Worm (Caenorhabditis elegans) whole organism, L4 larva: ENCODE data around the gene srh-272.
A peak's percentile ranks its signal among the peaks of the same experiment; 100 is the strongest.

Experiments
- F10B5.3 ChIP-seq: sonication (generic microtip); optimal IDR thresholded peaks from 2 replicates; lab custom pipeline; 2016; ENCODE audit warnings: mild to moderate bottlenecking, missing genetic modification characterization, missing compliant biosample characterization
- F26F4.8 ChIP-seq: fragments of 200-800 bp; sonication (Bioruptor generic); conservative IDR thresholded peaks from 2 replicates; pipeline ENCODE4 v1.3.6; 2022; ENCODE audit warnings: missing genetic modification characterization, missing compliant biosample characterization
- F49E8.2 ChIP-seq: sonication (generic microtip); optimal IDR thresholded peaks from 2 replicates; lab custom pipeline; 2016; ENCODE audit warnings: missing compliant biosample characterization, mild to moderate bottlenecking, missing genetic modification characterization, borderline replicate concordance
- Y5F2A.4 ChIP-seq: fragments of 200-800 bp; sonication (Bioruptor generic); optimal IDR thresholded peaks from 2 replicates; lab custom pipeline; 2018; ENCODE audit warnings: mild to moderate bottlenecking, missing genetic modification characterization, missing compliant biosample characterization
- Y75B8A.6 ChIP-seq: fragments of 200-800 bp; sonication (Bioruptor generic); IDR thresholded peaks from 2 replicates; pipeline ENCODE4 v1.3.6; 2022; ENCODE audit warnings: missing genetic modification reagents, missing genetic modification characterization, missing compliant biosample characterization
- ZK337.2 ChIP-seq: fragments of 200-800 bp; sonication (Bioruptor generic); IDR thresholded peaks from 2 replicates; pipeline ENCODE4 v1.3.6; 2022; ENCODE audit warnings: missing genetic modification reagents, missing genetic modification characterization, missing compliant biosample characterization
- ZK546.5 ChIP-seq, 2 experiments: sonication (generic microtip); optimal IDR thresholded peaks; 2 replicates each; lab custom pipeline; 2017; ENCODE audit warnings: missing biosample characterization in 2 of 2, missing genetic modification characterization in 2 of 2
- aha-1 ChIP-seq: fragments of 150-350 bp; peaks from one replicate; lab custom pipeline; 2014; ENCODE audit warnings: missing biosample characterization, missing genetic modification characterization
- ceh-20 ChIP-seq: fragments of 200-800 bp; sonication (Bioruptor generic); IDR thresholded peaks from 2 replicates; pipeline ENCODE4 v1.3.6; 2022; ENCODE audit warnings: missing genetic modification reagents, missing genetic modification characterization, missing compliant biosample characterization
- ceh-62 ChIP-seq: sonication (generic microtip); optimal IDR thresholded peaks from 2 replicates; lab custom pipeline; 2017; ENCODE audit warnings: missing biosample characterization, missing genetic modification characterization
- cey-2 ChIP-seq: sonication (generic microtip); optimal IDR thresholded peaks from 3 replicates; lab custom pipeline; 2017; ENCODE audit warnings: missing genetic modification characterization, mild to moderate bottlenecking, missing compliant biosample characterization, antibody characterized with exemption, borderline replicate concordance; ENCODE audit not compliant: insufficient read depth
- daf-12 ChIP-seq: fragments of 150-350 bp; optimal IDR thresholded peaks from 2 replicates; lab custom pipeline; 2014; ENCODE audit warnings: missing biosample characterization, missing genetic modification reagents, missing genetic modification characterization
- daf-16 ChIP-seq, 3 experiments: sonication (generic microtip); optimal IDR thresholded peaks; 2 replicates each; lab custom pipeline; 2016 to 2017; ENCODE audit warnings: missing genetic modification characterization in 3 of 3, missing genetic modification reagents in 3 of 3, mild to moderate bottlenecking in 2 of 3, missing compliant biosample characterization in 2 of 3, missing biosample characterization in 1 of 3, moderate library complexity in 1 of 3
- daf-8 ChIP-seq: fragments of 200-800 bp; sonication (Bioruptor generic); IDR thresholded peaks from 2 replicates; pipeline ENCODE4 v1.3.6; 2022; ENCODE audit warnings: missing genetic modification characterization, missing compliant biosample characterization
- dmd-6 ChIP-seq: fragments of 200-800 bp; sonication (Bioruptor generic); IDR thresholded peaks from 2 replicates; pipeline ENCODE4 v1.3.6; 2022; ENCODE audit warnings: missing genetic modification reagents, missing genetic modification characterization, missing compliant biosample characterization
- dmd-8 ChIP-seq: fragments of 200-800 bp; sonication (Bioruptor generic); IDR thresholded peaks from 2 replicates; pipeline ENCODE4 v1.3.6; 2022; ENCODE audit warnings: missing genetic modification characterization, missing compliant biosample characterization
- dve-1 ChIP-seq: sonication (generic microtip); optimal IDR thresholded peaks from 2 replicates; lab custom pipeline; 2017; ENCODE audit warnings: antibody characterized with exemption, mild to moderate bottlenecking, missing genetic modification characterization, missing compliant biosample characterization; ENCODE audit not compliant: insufficient read depth
- gei-8 ChIP-seq: fragments of 200-800 bp; sonication (Bioruptor generic); optimal IDR thresholded peaks from 2 replicates; lab custom pipeline; 2018; ENCODE audit warnings: mild to moderate bottlenecking, missing genetic modification characterization, missing compliant biosample characterization
- hlh-11 ChIP-seq: fragments of 200-800 bp; sonication (Bioruptor generic); optimal IDR thresholded peaks from 2 replicates; lab custom pipeline; 2018; ENCODE audit warnings: mild to moderate bottlenecking, missing genetic modification characterization, missing compliant biosample characterization
- hlh-30 ChIP-seq: sonication (generic microtip); optimal IDR thresholded peaks from 2 replicates; lab custom pipeline; 2017; ENCODE audit warnings: antibody characterized with exemption, mild to moderate bottlenecking, missing genetic modification characterization, missing compliant biosample characterization; ENCODE audit not compliant: insufficient read depth
- jun-1 ChIP-seq: fragments of 150-350 bp; optimal IDR thresholded peaks from 2 replicates; lab custom pipeline; 2014; ENCODE audit warnings: missing biosample characterization, missing genetic modification reagents, missing genetic modification characterization
- lin-29 ChIP-seq: fragments of 200-800 bp; sonication (Bioruptor generic); IDR thresholded peaks from 2 replicates; pipeline ENCODE4 v1.3.6; 2022; ENCODE audit warnings: missing genetic modification reagents, missing genetic modification characterization, missing compliant biosample characterization
- lin-38 ChIP-seq: fragments of 200-800 bp; sonication (Bioruptor generic); IDR thresholded peaks from 2 replicates; pipeline ENCODE4 v1.3.6; 2022; ENCODE audit warnings: missing genetic modification reagents, missing genetic modification characterization, missing compliant biosample characterization
- madf-9 ChIP-seq: fragments of 200-800 bp; sonication (Bioruptor generic); conservative IDR thresholded peaks from 2 replicates; pipeline ENCODE4 v1.3.6; 2022; ENCODE audit warnings: missing genetic modification reagents, missing genetic modification characterization, missing compliant biosample characterization
- mdt-29 ChIP-seq: fragments of 200-800 bp; sonication (Bioruptor generic); IDR thresholded peaks from 2 replicates; pipeline ENCODE4 v1.3.6; 2022; ENCODE audit warnings: missing genetic modification reagents, missing genetic modification characterization, missing compliant biosample characterization
- mxl-2 ChIP-seq: fragments of 200-800 bp; sonication (Bioruptor generic); conservative IDR thresholded peaks from 2 replicates; pipeline ENCODE4 v1.3.6; 2022; ENCODE audit warnings: missing genetic modification reagents, missing genetic modification characterization, missing compliant biosample characterization
- mxl-3 ChIP-seq: fragments of 200-800 bp; sonication (Bioruptor generic); optimal IDR thresholded peaks from 2 replicates; lab custom pipeline; 2018; ENCODE audit warnings: mild to moderate bottlenecking, missing genetic modification characterization, missing compliant biosample characterization
- nhr-10 ChIP-seq: fragments of 150-350 bp; optimal IDR thresholded peaks from 2 replicates; lab custom pipeline; 2014; ENCODE audit warnings: missing biosample characterization, missing genetic modification characterization
- nhr-111 ChIP-seq: fragments of 200-800 bp; sonication (Bioruptor generic); optimal IDR thresholded peaks from 2 replicates; lab custom pipeline; 2018; ENCODE audit warnings: mild to moderate bottlenecking, missing genetic modification characterization, missing compliant biosample characterization
- nhr-28 ChIP-seq: fragments of 150-350 bp; optimal IDR thresholded peaks from 2 replicates; lab custom pipeline; 2014; ENCODE audit warnings: missing biosample characterization, missing genetic modification characterization
- nhr-77 ChIP-seq: fragments of 150-350 bp; optimal IDR thresholded peaks from 2 replicates; lab custom pipeline; 2014; ENCODE audit warnings: missing biosample characterization, missing genetic modification characterization
- php-3 ChIP-seq: fragments of 200-800 bp; sonication (Bioruptor generic); IDR thresholded peaks from 2 replicates; pipeline ENCODE4 v1.3.6; 2022; ENCODE audit warnings: missing genetic modification reagents, missing genetic modification characterization, missing compliant biosample characterization
- pqm-1 ChIP-seq: sonication (generic microtip); optimal IDR thresholded peaks from 2 replicates; lab custom pipeline; 2017; ENCODE audit warnings: missing biosample characterization, missing genetic modification characterization
- set-16 ChIP-seq: fragments of 200-800 bp; sonication (Bioruptor generic); IDR thresholded peaks from 2 replicates; pipeline ENCODE4 v1.3.6; 2022; ENCODE audit warnings: missing genetic modification reagents, missing genetic modification characterization, missing compliant biosample characterization
- snpc-1.2 ChIP-seq: fragments of 200-800 bp; sonication (Bioruptor generic); IDR thresholded peaks from 2 replicates; pipeline ENCODE4 v1.3.6; 2022; ENCODE audit warnings: missing genetic modification reagents, missing genetic modification characterization, missing compliant biosample characterization
- spr-1 ChIP-seq: sonication (generic microtip); optimal IDR thresholded peaks from 2 replicates; lab custom pipeline; 2016; ENCODE audit warnings: mild to moderate bottlenecking, missing genetic modification characterization, missing compliant biosample characterization
- tag-97 ChIP-seq: fragments of 200-800 bp; sonication (Bioruptor generic); IDR thresholded peaks from 2 replicates; pipeline ENCODE4 v1.3.6; 2022; ENCODE audit warnings: missing genetic modification characterization, missing compliant biosample characterization
- unc-62 ChIP-seq, 3 experiments: fragments of 150-350 bp in 1 of 3; sonication (generic microtip); optimal IDR thresholded peaks in 2 of 3; peaks in 1 of 3; 1 replicate in 1 of 3; 2 replicates in 2 of 3; lab custom pipeline; 2014 to 2017; ENCODE audit warnings: missing biosample characterization in 3 of 3, missing genetic modification characterization in 3 of 3, missing genetic modification reagents in 3 of 3, missing genotype in 1 of 3
- ztf-7 ChIP-seq: fragments of 150-350 bp; optimal IDR thresholded peaks from 2 replicates; lab custom pipeline; 2014; ENCODE audit warnings: missing biosample characterization, missing genetic modification characterization

The srh-272 gene

DNA sequence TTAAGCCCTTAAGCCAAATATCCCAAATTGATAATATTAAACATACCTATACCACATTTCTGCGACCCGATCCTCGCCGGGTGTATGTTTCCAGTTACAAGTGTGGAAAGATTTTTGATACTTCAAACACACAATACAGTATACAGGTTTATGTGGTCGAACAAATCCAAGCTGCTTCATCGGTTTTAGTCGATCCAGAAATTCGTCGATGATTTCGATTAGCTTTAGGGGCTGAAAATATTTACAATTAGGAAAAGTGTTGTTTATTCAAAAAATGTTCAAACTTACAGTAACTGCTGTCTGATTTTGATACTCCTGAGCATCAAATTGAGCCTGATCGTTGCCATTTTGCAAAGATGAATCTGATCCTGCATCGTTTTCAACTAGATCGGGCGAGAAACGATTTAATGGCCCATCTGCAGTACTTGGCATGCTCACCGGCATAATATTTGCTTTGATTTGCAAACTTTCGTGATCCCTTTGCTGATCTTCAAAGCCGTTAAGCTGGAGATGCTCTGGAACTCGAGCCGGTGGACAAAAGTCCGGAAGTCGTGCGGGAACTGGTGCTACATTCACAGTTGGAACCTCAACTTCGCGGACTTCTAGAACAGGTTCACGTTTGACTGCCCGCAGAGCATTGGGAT lies 13.2 kb downstream of the srh-272 start (continued):
- no peak for TF ChIP-seq Y5F2A.4 (GFP tag; lab: Kevin White, UChicago)
- TF ChIP-seq jun-1 (tag; lab: Kevin White, UChicago), result no peak
- peak; percentile 65 for TF ChIP-seq aha-1 (tag; lab: Kevin White, UChicago)
- TF ChIP-seq php-3, result 0 out of 2 replicates have a peak, but pooled peaks have one; percentile 13

DNA sequence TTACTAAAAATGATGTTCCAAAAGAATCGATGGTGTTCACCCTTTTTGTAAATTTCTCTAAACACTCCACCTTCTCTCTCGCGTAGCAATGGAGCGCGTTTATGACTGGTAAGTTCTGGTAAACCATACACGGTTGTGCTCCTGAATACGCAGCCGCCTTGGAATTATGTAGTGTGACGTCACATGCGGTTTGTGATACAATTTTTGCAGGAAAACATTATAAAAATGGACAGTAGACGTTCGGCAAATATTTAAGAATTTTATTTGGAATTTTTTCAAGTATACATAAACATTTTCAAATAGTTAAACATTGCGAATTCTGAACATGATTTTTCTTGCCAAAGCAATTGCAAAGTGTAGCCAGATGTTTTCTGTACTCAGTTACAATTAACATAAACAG lies 14.4 kb downstream of the srh-272 start, which contains the start of gene F37B4.10:
F37B4.10 (minus strand) TSS at position 101 of the 400 bp plus-strand sequence.
- TF ChIP-seq nhr-28 (tag; lab: Kevin White, UChicago) (peak; percentile 12), dmd-6 (no peak), madf-9 (no peak), daf-16 (GFP tag; optimal IDR thresholded peaks at IDR 0.05; lab: Kevin White, UChicago) (no peak), daf-16 (tag; optimal IDR thresholded peaks at IDR 0.05; lab: Kevin White, UChicago) (peak; percentile 16), unc-62 (GFP tag; optimal IDR thresholded peaks at IDR 0.05 in 1 of 2; lab: Kevin White, UChicago) (peak in 1 of 2 experiments; percentile 82), unc-62 (tag; optimal IDR thresholded peaks at IDR 0.05; lab: Kevin White, UChicago) (no peak), F10B5.3 (tag; lab: Kevin White, UChicago) (no peak), mxl-2 (no peak), snpc-1.2 (GFP tag; lab: Robert Waterston, UW) (no peak)

DNA sequence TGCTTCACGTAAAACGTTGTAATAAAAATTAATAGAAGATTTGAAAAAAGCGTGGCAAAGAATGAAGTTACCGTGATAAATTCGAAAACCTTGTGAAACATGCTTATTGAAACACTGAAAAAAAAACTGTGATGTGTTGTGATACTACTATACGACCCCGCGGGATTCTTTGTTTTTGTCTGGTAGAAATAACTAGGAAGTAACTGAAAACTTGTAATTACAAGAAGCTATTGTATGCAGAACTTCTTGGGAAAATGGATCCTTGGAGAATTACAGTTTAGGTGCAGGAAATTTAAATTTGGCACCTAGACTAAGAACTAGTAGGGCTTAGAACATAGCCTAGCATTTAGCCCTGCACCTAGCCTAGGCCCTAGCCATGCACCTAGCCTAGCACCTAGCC lies 16.7 kb downstream of the srh-272 start, which contains the start of gene str-39:
str-39 (minus strand) TSS at position 101 of the 400 bp plus-strand sequence.
- TF ChIP-seq dmd-8 (0 out of 2 replicates have a peak, but pooled peaks have one; percentile 47), aha-1 (tag; lab: Kevin White, UChicago) (peak; percentile 63), ZK337.2 (no peak), madf-9 (no peak), ZK546.5 (tag; optimal IDR thresholded peaks at IDR 0.05; lab: Kevin White, UChicago) (no peak), dmd-6 (no peak)
- TF ChIP-seq, all 104 proteins: peak for 2

DNA sequence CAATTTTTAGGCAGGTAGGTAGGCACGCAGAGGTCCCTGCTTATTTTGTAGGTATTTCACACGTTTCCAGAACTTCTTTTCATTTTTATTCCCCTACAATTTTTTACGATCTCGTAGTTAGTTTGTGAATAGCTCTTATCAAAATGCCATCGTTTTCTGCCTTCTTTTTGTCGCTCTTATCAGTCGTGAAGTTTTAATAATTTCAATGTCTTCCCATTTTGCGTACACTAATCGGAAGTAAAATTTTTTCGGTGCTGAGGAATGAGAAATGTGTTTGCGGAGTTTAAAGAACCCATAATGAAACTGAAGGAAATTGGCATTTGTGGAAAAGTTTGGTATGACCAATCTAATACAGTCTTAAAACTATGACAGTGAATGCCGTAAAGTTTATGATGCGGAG lies 17.2 kb downstream of the srh-272 start:
- TF ChIP-seq daf-8, result no peak
- no peak for TF ChIP-seq gei-8 (GFP tag; lab: Kevin White, UChicago)
- TF ChIP-seq dmd-6, result peak; percentile 66
- TF ChIP-seq unc-62 (GFP tag; optimal IDR thresholded peaks at IDR 0.05 in 1 of 2; lab: Kevin White, UChicago), result peak in 1 of 2 experiments; percentile 70
- TF ChIP-seq unc-62 (tag; optimal IDR thresholded peaks at IDR 0.05; lab: Kevin White, UChicago), result no peak
- TF ChIP-seq daf-16 (GFP tag; optimal IDR thresholded peaks at IDR 0.05; lab: Kevin White, UChicago), result no peak
- peak; percentile 31 for TF ChIP-seq daf-16 (tag; optimal IDR thresholded peaks at IDR 0.05; lab: Kevin White, UChicago)
- peak; percentile 47 for TF ChIP-seq dve-1 (tag; lab: Kevin White, UChicago)
- TF ChIP-seq nhr-77 (tag; lab: Kevin White, UChicago), result peak; percentile 17
- TF ChIP-seq nhr-10 (tag; lab: Kevin White, UChicago), result no peak
- TF ChIP-seq nhr-28 (tag; lab: Kevin White, UChicago), result peak; percentile 86
- TF ChIP-seq pqm-1 (tag; lab: Kevin White, UChicago), result peak; percentile 74
- TF ChIP-seq F49E8.2, result no peak
- TF ChIP-seq php-3, result peak; percentile 75
- TF ChIP-seq, all 104 proteins: peak for 8

DNA sequence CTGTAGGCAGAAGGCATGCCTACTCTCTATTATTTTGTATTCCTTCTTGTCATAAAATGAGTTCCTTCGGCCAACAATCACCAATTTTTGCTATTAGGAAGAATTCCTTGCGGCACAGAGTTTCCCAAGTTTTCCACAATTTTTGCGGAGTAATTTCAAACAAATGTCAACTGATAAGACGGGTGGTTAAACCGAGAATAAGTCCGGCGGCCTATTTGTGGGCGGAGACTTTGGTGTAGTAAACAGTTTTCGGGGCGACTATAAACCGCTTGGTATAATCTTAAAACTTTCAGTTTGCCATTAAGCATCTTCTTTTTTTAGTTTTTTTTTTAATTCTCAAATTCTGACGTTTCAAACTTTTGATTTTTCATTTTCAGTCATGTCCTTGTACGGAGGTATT lies 17.9 kb downstream of the srh-272 start, which contains the start of gene ifc-1:
ifc-1 (plus strand) TSS at position 378 of the 400 bp plus-strand sequence.
- TF ChIP-seq daf-12 (tag; lab: Kevin White, UChicago), result no peak
- TF ChIP-seq cey-2, result no peak
- TF ChIP-seq ZK546.5 (tag; optimal IDR thresholded peaks at IDR 0.05; lab: Kevin White, UChicago), result no peak
- TF ChIP-seq spr-1 (tag; lab: Kevin White, UChicago), result no peak
- TF ChIP-seq ceh-20 (GFP tag; lab: Robert Waterston, UW), result no peak
- no peak for TF ChIP-seq ceh-62 (tag; lab: Kevin White, UChicago)
- peak; percentile 46 for TF ChIP-seq dmd-6
- no peak for TF ChIP-seq Y75B8A.6 (GFP tag; lab: Robert Waterston, UW)
- no peak for TF ChIP-seq daf-16 (GFP tag; optimal IDR thresholded peaks at IDR 0.05; lab: Kevin White, UChicago)
- peak; percentile 76 for TF ChIP-seq daf-16 (tag; optimal IDR thresholded peaks at IDR 0.05; lab: Kevin White, UChicago)
- TF ChIP-seq lin-38 (GFP tag; lab: Robert Waterston, UW), result no peak
- no peak for TF ChIP-seq set-16 (GFP tag; lab: Robert Waterston, UW)
- TF ChIP-seq tag-97 (GFP tag; lab: Robert Waterston, UW), result no peak
- TF ChIP-seq hlh-11 (tag; lab: Kevin White, UChicago), result peak; percentile 13
- no peak for TF ChIP-seq ztf-7
- TF ChIP-seq lin-29, result no peak
- no peak for TF ChIP-seq mxl-2
- TF ChIP-seq nhr-111, result no peak
- TF ChIP-seq F26F4.8 (GFP tag; lab: Robert Waterston, UW), result no peak
- no peak for TF ChIP-seq F10B5.3 (tag; lab: Kevin White, UChicago)
- TF ChIP-seq dve-1 (tag; lab: Kevin White, UChicago), result peak; percentile 33
- no peak for TF ChIP-seq mxl-3
- TF ChIP-seq dmd-8, result no peak
- no peak for TF ChIP-seq hlh-30 (tag; lab: Kevin White, UChicago)
- no peak for TF ChIP-seq mdt-29 (GFP tag; lab: Robert Waterston, UW)
